Worm (Caenorhabditis elegans) whole organism, midembryonic: ENCODE results near the gene lbp-9.

ENCODE experiments used
- T22C8.4 ChIP-seq: fragments of 200-800 bp; sonication (Bioruptor generic); IDR thresholded peaks from 2 replicates; pipeline ENCODE4 v1.3.6; 2022; ENCODE audit warnings: missing genetic modification characterization, missing compliant biosample characterization
- flt-1 ChIP-seq: fragments of 200-800 bp; sonication (Bioruptor generic); IDR thresholded peaks from 2 replicates; pipeline ENCODE4 v1.3.6; 2022; ENCODE audit warnings: missing genetic modification characterization, missing compliant biosample characterization
- tab-1 ChIP-seq: fragments of 200-800 bp; sonication (Bioruptor generic); IDR thresholded peaks from 2 replicates; pipeline ENCODE4 v1.3.6; 2022; ENCODE audit warnings: missing genetic modification characterization, missing compliant biosample characterization
- ztf-23 ChIP-seq: fragments of 200-800 bp; sonication (Bioruptor generic); IDR thresholded peaks from 2 replicates; pipeline ENCODE4 v1.3.6; 2022; ENCODE audit warnings: missing genetic modification reagents, missing genetic modification characterization, missing compliant biosample characterization

DNA sequence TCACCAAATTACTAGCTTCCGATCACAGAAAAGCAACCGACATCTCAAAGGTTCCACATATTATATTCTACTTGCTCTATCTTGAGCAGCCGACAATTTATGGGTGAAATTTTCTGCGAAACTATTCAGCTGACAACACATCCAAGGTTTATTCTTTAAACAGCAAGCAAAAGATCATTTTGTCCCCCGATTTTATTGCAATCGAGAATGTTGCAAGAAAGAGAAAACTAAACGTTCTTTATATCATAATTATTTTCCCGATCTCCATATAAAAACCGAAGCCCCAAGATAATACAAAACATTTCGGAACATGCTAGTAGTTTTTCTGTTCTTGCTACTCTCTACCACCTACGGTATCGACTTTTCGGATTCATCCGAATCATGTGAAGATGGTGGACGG lies 27.5 kb downstream of the lbp-9 start, which contains the start of gene clec-207:
- TF ChIP-seq tab-1 (GFP tag; lab: Robert Waterston, UW) (no peak), flt-1 (GFP tag; lab: Robert Waterston, UW) (no peak), T22C8.4 (no peak), ztf-23 (GFP tag; lab: Robert Waterston, UW) (no peak)
